Worm (Caenorhabditis elegans): ENCODE results near the gene T07D4.2.

The T07D4.2 gene

DNA sequence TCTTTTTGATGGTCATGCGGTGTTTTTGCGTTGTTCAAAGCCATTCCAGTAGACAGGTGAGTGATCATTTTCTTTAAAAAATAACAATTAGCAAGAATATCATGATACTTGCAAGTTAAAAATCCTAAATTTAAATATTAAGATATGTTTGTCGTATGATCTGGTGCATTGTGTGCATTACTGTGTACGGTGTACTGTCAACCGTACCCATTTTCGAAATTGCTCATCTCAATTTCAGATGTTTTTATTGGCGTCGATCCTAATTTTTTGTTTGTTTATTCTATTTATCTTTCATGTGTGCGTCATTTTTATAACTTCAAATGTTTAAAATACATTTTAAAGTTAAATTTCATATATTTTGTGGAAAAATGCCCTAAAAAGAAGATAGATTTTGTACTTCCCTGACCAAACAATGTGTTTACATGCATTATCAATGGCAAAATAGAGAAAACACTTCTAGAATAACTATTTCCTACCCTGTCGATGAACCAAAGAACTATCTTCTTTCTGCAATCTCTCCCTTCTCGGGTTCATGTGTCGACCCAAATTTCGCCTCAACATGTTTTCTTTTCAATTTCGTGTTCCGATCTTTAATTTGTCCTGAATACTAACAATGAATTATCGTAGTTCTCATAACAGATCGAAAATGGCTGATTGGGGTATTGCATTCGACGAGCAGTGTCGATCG lies 10.7 kb upstream of the T07D4.2 start, which contains the start of the genes T07D4.5 and ddx-19:
T07D4.5 (minus strand) TSS at position 71 of the 688 bp plus-strand sequence.
ddx-19 (plus strand) TSS at position 638 of the 688 bp plus-strand sequence.
- TF ChIP-seq ama-1 (optimal IDR thresholded peaks at IDR 0.05), result no peak
- TF ChIP-seq pros-1 (tag; optimal IDR thresholded peaks at IDR 0.05), result no peak
- no peak for TF ChIP-seq unc-55 (GFP tag; optimal IDR thresholded peaks at IDR 0.05)
- no peak for TF ChIP-seq tbx-2 (tag; optimal IDR thresholded peaks at IDR 0.05)
- TF ChIP-seq pat-9 (tag; optimal IDR thresholded peaks at IDR 0.05), result no peak

DNA sequence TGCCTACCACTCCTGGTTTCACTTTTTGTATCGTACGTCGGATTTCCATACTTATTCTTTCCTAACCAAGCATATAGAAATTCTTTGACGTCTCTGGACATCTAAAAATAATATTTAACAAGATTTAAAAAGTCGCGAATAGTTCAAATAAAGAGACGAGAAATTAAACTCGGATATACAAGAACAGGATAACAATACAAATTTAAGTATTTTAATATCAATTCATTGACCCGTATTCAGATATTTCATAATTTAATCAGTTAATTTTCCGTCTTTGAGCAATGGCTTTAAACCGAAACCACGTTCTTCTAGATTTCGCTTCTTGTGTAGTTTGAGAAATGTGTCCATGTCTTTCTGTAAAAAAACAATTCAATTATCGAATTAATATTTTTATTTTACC lies 9.8 kb upstream of the T07D4.2 start, which contains the start of gene rha-1:
rha-1 (minus strand) TSS at position 101 of the 400 bp plus-strand sequence.
- TF ChIP-seq nfya-1 (tag; optimal IDR thresholded peaks at IDR 0.05) (no peak), pag-3 (tag; optimal IDR thresholded peaks at IDR 0.05; ENCODE audit: borderline replicate concordance) (no peak), elt-4 (tag; optimal IDR thresholded peaks at IDR 0.05) (no peak), ceh-2 (tag; optimal IDR thresholded peaks at IDR 0.05) (no peak), madf-2 (tag; optimal IDR thresholded peaks at IDR 0.05) (no peak), tbx-7 (tag; optimal IDR thresholded peaks at IDR 0.05) (no peak), mec-3 (tag; optimal IDR thresholded peaks at IDR 0.05; ENCODE audit: borderline replicate concordance) (no peak), sox-4 (tag; optimal IDR thresholded peaks at IDR 0.05) (no peak), dve-1 (tag; optimal IDR thresholded peaks at IDR 0.05) (no peak), pat-9 (tag; optimal IDR thresholded peaks at IDR 0.05) (no peak), hlh-30 (tag; optimal IDR thresholded peaks at IDR 0.05; ENCODE audit: insufficient read depth) (no peak), ets-4 (tag; optimal IDR thresholded peaks at IDR 0.05) (no peak), npax-4 (tag; optimal IDR thresholded peaks at IDR 0.05) (no peak), K02D7.2 (tag; optimal IDR thresholded peaks at IDR 0.05) (no peak), ahr-1 (tag; optimal IDR thresholded peaks at IDR 0.05) (no peak)

DNA sequence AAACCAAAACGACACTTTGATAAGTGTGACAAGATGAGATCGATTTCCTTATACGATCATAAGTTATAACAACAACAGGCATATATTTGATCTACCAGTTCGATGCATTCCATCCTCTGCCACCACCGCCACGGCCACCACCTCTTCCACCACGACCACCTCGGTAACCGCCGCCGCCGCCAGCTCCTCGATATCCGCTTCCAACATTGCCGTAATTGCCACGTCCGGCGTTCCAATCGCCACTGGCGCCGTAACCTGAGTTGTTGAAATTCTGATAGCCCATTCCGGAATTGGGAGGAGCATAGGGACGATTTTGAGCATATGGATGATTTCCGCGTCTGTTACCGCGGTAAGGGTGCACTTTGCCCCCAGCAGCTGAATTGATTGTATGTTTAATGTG lies 4.8 kb upstream of the T07D4.2 start:
- TF ChIP-seq ceh-6 (GFP tag; optimal IDR thresholded peaks at IDR 0.05) (no peak), C08G9.2 (tag; optimal IDR thresholded peaks at IDR 0.05) (no peak), ceh-30 (tag; optimal IDR thresholded peaks at IDR 0.05) (no peak), che-1 (tag; optimal IDR thresholded peaks at IDR 0.05) (no peak), pag-3 (tag; optimal IDR thresholded peaks at IDR 0.05; ENCODE audit: borderline replicate concordance) (no peak), ahr-1 (tag; optimal IDR thresholded peaks at IDR 0.05) (no peak), ets-4 (tag; optimal IDR thresholded peaks at IDR 0.05) (no peak), ceh-18 (tag; optimal IDR thresholded peaks at IDR 0.05) (no peak), fkh-10 (GFP tag; optimal IDR thresholded peaks at IDR 0.05) (no peak), K09A11.1 (tag; optimal IDR thresholded peaks at IDR 0.05; ENCODE audit: insufficient read depth) (no peak), eyg-1 (tag; optimal IDR thresholded peaks at IDR 0.05) (no peak), unc-3 (GFP tag; conservative IDR thresholded peaks at IDR 0.05) (no peak), unc-3 (tag; optimal IDR thresholded peaks at IDR 0.05) (no peak), pha-4 (tag; optimal IDR thresholded peaks at IDR 0.05) (no peak), lim-6 (tag; optimal IDR thresholded peaks at IDR 0.05) (no peak)

DNA sequence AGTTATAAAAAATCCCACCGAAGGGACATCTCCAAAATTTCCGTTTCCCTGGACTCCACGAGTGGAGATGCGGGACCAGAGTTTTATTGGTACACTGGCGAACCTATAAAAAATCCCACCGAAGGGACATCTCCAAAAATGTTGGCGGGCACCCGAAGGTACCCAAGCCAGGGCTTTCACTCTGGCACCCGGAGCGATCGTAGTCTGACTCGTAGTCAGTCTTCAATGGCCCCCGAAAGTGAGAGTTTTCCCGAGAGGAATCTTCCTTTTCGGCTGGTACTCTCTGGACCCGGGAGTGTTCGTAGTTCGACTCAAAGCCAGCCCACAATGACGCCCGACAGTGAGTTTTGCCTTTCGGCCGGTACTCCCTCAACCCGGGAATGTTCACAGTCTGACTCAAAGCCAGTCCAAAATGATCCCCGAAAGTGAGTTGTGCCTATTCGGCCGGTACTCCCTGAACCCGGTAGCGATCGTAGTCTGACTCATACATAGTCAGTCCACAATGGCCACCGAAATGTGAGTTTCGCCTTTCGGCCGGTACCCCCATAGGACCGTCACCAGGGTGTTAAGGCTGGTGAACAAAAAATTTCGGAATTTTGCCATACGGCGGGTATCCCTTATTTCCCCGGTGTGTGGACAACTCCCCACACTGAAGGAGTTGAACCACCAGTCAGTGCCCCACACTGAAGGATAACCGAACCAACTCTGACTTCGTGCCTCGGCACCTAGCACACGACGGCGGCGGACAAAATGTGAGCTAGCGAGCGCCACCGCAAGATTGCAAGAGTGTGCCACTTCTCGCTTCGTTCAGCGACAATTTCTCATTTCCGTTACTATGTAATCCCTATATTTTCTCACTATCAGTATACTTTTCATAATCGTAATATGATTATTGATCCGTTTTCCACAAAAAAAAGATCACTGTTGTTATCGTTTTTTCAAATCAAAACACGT lies 3.6 kb upstream of the T07D4.2 start:
- no peak for TF ChIP-seq unc-55 (GFP tag; optimal IDR thresholded peaks at IDR 0.05)
- TF ChIP-seq ahr-1 (tag; optimal IDR thresholded peaks at IDR 0.05), result no peak
- TF ChIP-seq gmeb-2 (tag; optimal IDR thresholded peaks at IDR 0.05), result no peak
- TF ChIP-seq odd-2 (tag; optimal IDR thresholded peaks at IDR 0.05), result no peak
- TF ChIP-seq F13H6.1 (tag; optimal IDR thresholded peaks at IDR 0.05), result no peak
- no peak for TF ChIP-seq elt-4 (tag; optimal IDR thresholded peaks at IDR 0.05)

Data from whole organism, late embryonic.